Fruit fly (Drosophila melanogaster): ENCODE measurements around the gene CG8664.

Gene CG8664

dm6 chrX:17302202-17303061 lies 19.9 kb upstream of the CG8664 start (continued):
- TF ChIP-seq CG6272 (GFP tag; IDR thresholded peaks at IDR 0.05) (no peak), Mrtf (GFP tag; IDR thresholded peaks at IDR 0.05) (no peak), CG6683 (GFP tag; optimal IDR thresholded peaks at IDR 0.05) (no peak), BEAF-32 (GFP tag; optimal IDR thresholded peaks at IDR 0.05) (peak; percentile 60), Sin3A (optimal IDR thresholded peaks at IDR 0.05) (peak; percentile 38), pros (GFP tag; optimal IDR thresholded peaks at IDR 0.05) (peak; percentile 34), amos (GFP tag; IDR thresholded peaks at IDR 0.05; ENCODE audit: partially characterized antibody) (peak; percentile 34), CG34422 (GFP tag; IDR thresholded peaks at IDR 0.05) (peak; percentile 71; the same call in 1 of the 3 replicates), CG18011 (GFP tag; optimal IDR thresholded peaks at IDR 0.05) (no peak), Trl (optimal IDR thresholded peaks at IDR 0.05) (no peak), Trl (GFP tag; optimal IDR thresholded peaks at IDR 0.05) (no peak), CG2712 (tag; optimal IDR thresholded peaks at IDR 0.05) (peak; percentile 18), CG4730 (GFP tag; IDR thresholded peaks at IDR 0.05) (no peak), stwl (tag; optimal IDR thresholded peaks at IDR 0.05) (peak; percentile 1), CG9797 (GFP tag; optimal IDR thresholded peaks at IDR 0.05) (peak; percentile 62), sug (tag; optimal IDR thresholded peaks at IDR 0.05) (peak; percentile 22), Aef1 (GFP tag; IDR thresholded peaks at IDR 0.05) (peak; percentile 36; the same call in 1 of the 3 replicates), CG10274 (GFP tag; optimal IDR thresholded peaks at IDR 0.05) (no peak), ac (GFP tag; optimal IDR thresholded peaks at IDR 0.05) (peak; percentile 65), CG34224 (GFP tag; IDR thresholded peaks at IDR 0.05; ENCODE audit: partially characterized antibody) (peak; percentile 48; the same call in 2 of the 3 replicates), CG17359 (tag; optimal IDR thresholded peaks at IDR 0.05) (no peak), zen (tag; optimal IDR thresholded peaks at IDR 0.05) (no peak), Lim3 (GFP tag; IDR thresholded peaks at IDR 0.05) (no peak), PHDP (tag; optimal IDR thresholded peaks at IDR 0.05) (no peak), cg (GFP tag; optimal IDR thresholded peaks at IDR 0.05) (peak; percentile 90), MESR4 (GFP tag; optimal IDR thresholded peaks at IDR 0.05) (peak; percentile 91), Ets97D (GFP tag; optimal IDR thresholded peaks at IDR 0.05) (peak; percentile 12), twi (tag; optimal IDR thresholded peaks at IDR 0.05) (peak; percentile 27), CTCF (GFP tag; optimal IDR thresholded peaks at IDR 0.05) (peak; percentile 1), CG4360 (GFP tag; IDR thresholded peaks at IDR 0.05) (peak; percentile 82), Scr (GFP tag; IDR thresholded peaks at IDR 0.05; ENCODE audit: partially characterized antibody) (peak; percentile 33; the same call in 1 of the 2 replicates), CG10431 (GFP tag; optimal IDR thresholded peaks at IDR 0.05) (no peak), E2f2 (GFP tag; IDR thresholded peaks at IDR 0.05) (peak; percentile 31), Hr78 (GFP tag; optimal IDR thresholded peaks at IDR 0.05) (peak in 1 of 2 experiments; percentile 100), Hmx (GFP tag; optimal IDR thresholded peaks at IDR 0.05) (no peak), tup (GFP tag; optimal IDR thresholded peaks at IDR 0.05) (no peak), phol (tag; optimal IDR thresholded peaks at IDR 0.05) (no peak), pzg (GFP tag; optimal IDR thresholded peaks at IDR 0.05) (peak; percentile 26), MBD-R2 (GFP tag; IDR thresholded peaks at IDR 0.05) (peak; percentile 26), row (GFP tag; IDR thresholded peaks at IDR 0.05) (0 out of 3 replicates have a peak, but pooled peaks have one; percentile 28), Myb (GFP tag; optimal IDR thresholded peaks at IDR 0.05) (peak; percentile 13), CG14050 (GFP tag; IDR thresholded peaks at IDR 0.05) (no peak), Dp (GFP tag; optimal IDR thresholded peaks at IDR 0.05) (peak; percentile 15), Opbp (GFP tag; IDR thresholded peaks at IDR 0.05; ENCODE audit: partially characterized antibody) (0 out of 3 replicates have a peak, but pooled peaks have one; percentile 34), HLH4C (GFP tag; IDR thresholded peaks at IDR 0.05; ENCODE audit: partially characterized antibody) (no peak), CG34376 (GFP tag; optimal IDR thresholded peaks at IDR 0.05) (peak; percentile 1), CG7786 (GFP tag; optimal IDR thresholded peaks at IDR 0.05) (no peak), chinmo (GFP tag; IDR thresholded peaks at IDR 0.05; ENCODE audit: partially characterized antibody) (peak; percentile 78; the same call in 1 of the 4 replicates)
